Worm (Caenorhabditis elegans): ENCODE measurements around the gene ZC449.8.

Gene ZC449.8

ce11 chrX:4986354-4986753 is 29.5 kb upstream of the ZC449.8 start:
- TF ChIP-seq pat-9 (tag; optimal IDR thresholded peaks at IDR 0.05) (no peak), ceh-22 (tag; optimal IDR thresholded peaks at IDR 0.05) (no peak), unc-3 (GFP tag; conservative IDR thresholded peaks at IDR 0.05) (no peak), unc-3 (tag; optimal IDR thresholded peaks at IDR 0.05) (no peak), fax-1 (tag; optimal IDR thresholded peaks at IDR 0.05) (no peak), ttx-3 (tag; optimal IDR thresholded peaks at IDR 0.05) (no peak), nhr-11 (tag; optimal IDR thresholded peaks at IDR 0.05) (no peak), pag-3 (tag; optimal IDR thresholded peaks at IDR 0.05; ENCODE audit: borderline replicate concordance) (no peak), ceh-48 (tag; optimal IDR thresholded peaks at IDR 0.05) (no peak), unc-55 (GFP tag; optimal IDR thresholded peaks at IDR 0.05) (no peak)

ce11 chrX:4987617-4988016 is 28.3 kb upstream of the ZC449.8 start:
- no peak for TF ChIP-seq dmd-4 (tag; optimal IDR thresholded peaks at IDR 0.05; ENCODE audit: borderline replicate concordance)
- TF ChIP-seq ceh-2 (tag; optimal IDR thresholded peaks at IDR 0.05) = no peak
- no peak for TF ChIP-seq ceh-6 (GFP tag; optimal IDR thresholded peaks at IDR 0.05)

ce11 chrX:4992523-4992922 is 23.4 kb upstream of the ZC449.8 start:
- TF ChIP-seq ceh-14 (tag; optimal IDR thresholded peaks at IDR 0.05) (no peak), hlh-13 (GFP tag; optimal IDR thresholded peaks at IDR 0.05) (no peak), ceh-6 (GFP tag; optimal IDR thresholded peaks at IDR 0.05) (no peak), ets-4 (tag; optimal IDR thresholded peaks at IDR 0.05) (no peak), dve-1 (tag; optimal IDR thresholded peaks at IDR 0.05) (no peak), ceh-34 (tag; optimal IDR thresholded peaks at IDR 0.05) (no peak), fkh-6 (tag; optimal IDR thresholded peaks at IDR 0.05) (no peak), ama-1 (optimal IDR thresholded peaks at IDR 0.05) (no peak), ceh-31 (tag; optimal IDR thresholded peaks at IDR 0.05) (no peak), unc-86 (tag; optimal IDR thresholded peaks at IDR 0.05) (no peak), odd-2 (tag; optimal IDR thresholded peaks at IDR 0.05) (no peak), unc-42 (tag; optimal IDR thresholded peaks at IDR 0.05) (no peak), che-1 (tag; optimal IDR thresholded peaks at IDR 0.05) (no peak), T23F11.4 (GFP tag; optimal IDR thresholded peaks at IDR 0.05) (no peak), unc-55 (GFP tag; optimal IDR thresholded peaks at IDR 0.05) (no peak), dmd-4 (tag; optimal IDR thresholded peaks at IDR 0.05; ENCODE audit: borderline replicate concordance) (no peak), elt-4 (tag; optimal IDR thresholded peaks at IDR 0.05) (no peak), fkh-10 (GFP tag; optimal IDR thresholded peaks at IDR 0.05) (no peak), hlh-30 (tag; optimal IDR thresholded peaks at IDR 0.05; ENCODE audit: insufficient read depth) (no peak), lim-6 (tag; optimal IDR thresholded peaks at IDR 0.05) (no peak)

ce11 chrX:4997548-4998087 is 18.3 kb upstream of the ZC449.8 start, which contains the start of gene ZC8.6:
Gene ZC8.6, minus strand, starts transcription at chrX:4997598.
- peak; percentile 13 for TF ChIP-seq sdc-2 (tag; optimal IDR thresholded peaks at IDR 0.05)
- no peak for TF ChIP-seq fkh-10 (GFP tag; optimal IDR thresholded peaks at IDR 0.05)
- TF ChIP-seq ets-4 (tag; optimal IDR thresholded peaks at IDR 0.05) = no peak
- no peak for TF ChIP-seq unc-3 (GFP tag; conservative IDR thresholded peaks at IDR 0.05)
- TF ChIP-seq unc-3 (tag; optimal IDR thresholded peaks at IDR 0.05) = no peak
- TF ChIP-seq unc-42 (tag; optimal IDR thresholded peaks at IDR 0.05) = peak; percentile 0

- TF ChIP-seq hlh-6 (tag; optimal IDR thresholded peaks at IDR 0.05) (peak; percentile 26), Y22D7AL.16 (tag; optimal IDR thresholded peaks at IDR 0.05) (no peak), nfya-1 (tag; optimal IDR thresholded peaks at IDR 0.05) (no peak), fkh-6 (tag; optimal IDR thresholded peaks at IDR 0.05) (no peak), ets-4 (tag; optimal IDR thresholded peaks at IDR 0.05) (no peak), eyg-1 (tag; optimal IDR thresholded peaks at IDR 0.05) (no peak), elt-4 (tag; optimal IDR thresholded peaks at IDR 0.05) (no peak), unc-86 (tag; optimal IDR thresholded peaks at IDR 0.05) (no peak), fax-1 (tag; optimal IDR thresholded peaks at IDR 0.05) (no peak), sdc-2 (tag; optimal IDR thresholded peaks at IDR 0.05) (peak; percentile 38), ceh-34 (tag; optimal IDR thresholded peaks at IDR 0.05) (peak; percentile 7)
Measured at ce11 chrX:4998875-4999274, 17.0 kb upstream of the ZC449.8 start, which contains the start of gene set-30. Gene set-30, plus strand, starts transcription at chrX:4999270.

Data from whole organism, late embryonic.